Worm (Caenorhabditis elegans): ENCODE results near the gene fipr-20.

- TF ChIP-seq him-1 (tag; optimal IDR thresholded peaks at IDR 0.05): no peak
- TF ChIP-seq C17E4.6 (GFP tag; IDR thresholded peaks at IDR 0.05): no peak
- no peak for TF ChIP-seq ZK185.1 (tag; optimal IDR thresholded peaks at IDR 0.05; ENCODE audit: poor library complexity, severe bottlenecking)
- no peak for TF ChIP-seq hsf-1 (GFP tag; IDR thresholded peaks at IDR 0.05)
- no peak for TF ChIP-seq unc-130 (GFP tag; optimal IDR thresholded peaks at IDR 0.05)
Observed at ce11 chrIII:7488303-7488702, 26.1 kb upstream of the fipr-20 start.

Data from whole organism, young adult.